Worm (Caenorhabditis elegans) whole organism, mixed stage, embryonic: ENCODE results near the gene R11G1.2.

ENCODE experiments used
- M03D4.4 ChIP-seq: sonication (generic microtip); optimal IDR thresholded peaks from 2 replicates; lab custom pipeline; 2017; ENCODE audit warnings: mild to moderate bottlenecking, missing genetic modification characterization, missing compliant biosample characterization
- bed-3 ChIP-seq: fragments of 200-800 bp; sonication (Bioruptor generic); optimal IDR thresholded peaks from 3 replicates; lab custom pipeline; 2018; ENCODE audit warnings: mild to moderate bottlenecking, missing genetic modification characterization, moderate library complexity, missing compliant biosample characterization
- blmp-1 ChIP-seq: fragments of 150-350 bp; optimal IDR thresholded peaks from 2 replicates; lab custom pipeline; 2014; ENCODE audit warnings: missing biosample characterization, missing genetic modification characterization
- ceh-39 ChIP-seq: fragments of 150-350 bp; optimal IDR thresholded peaks from 2 replicates; lab custom pipeline; 2014; ENCODE audit warnings: missing biosample characterization, missing genetic modification characterization
- ceh-83 ChIP-seq: fragments of 200-800 bp; sonication (Bioruptor generic); optimal IDR thresholded peaks from 2 replicates; lab custom pipeline; 2018; ENCODE audit warnings: mild to moderate bottlenecking, missing genetic modification characterization, missing compliant biosample characterization
- ces-1 ChIP-seq: fragments of 150-350 bp; optimal IDR thresholded peaks from 2 replicates; lab custom pipeline; 2014; ENCODE audit warnings: missing biosample characterization, missing genetic modification reagents, missing genetic modification characterization
- cnd-1 ChIP-seq: fragments of 200-800 bp; sonication (Bioruptor generic); optimal IDR thresholded peaks from 2 replicates; lab custom pipeline; 2018; ENCODE audit warnings: mild to moderate bottlenecking, missing genetic modification characterization, missing compliant biosample characterization
- drap-1 ChIP-seq: fragments of 200-800 bp; sonication (Bioruptor generic); optimal IDR thresholded peaks from 3 replicates; lab custom pipeline; 2018; ENCODE audit warnings: mild to moderate bottlenecking, missing genetic modification characterization, missing compliant biosample characterization
- elt-1 ChIP-seq: sonication (generic microtip); optimal IDR thresholded peaks from 2 replicates; lab custom pipeline; 2017; ENCODE audit warnings: missing genetic modification characterization, mild to moderate bottlenecking, missing compliant biosample characterization, antibody characterized with exemption, moderate library complexity, borderline replicate concordance; ENCODE audit not compliant: insufficient read depth
- elt-3 ChIP-seq: fragments of 150-350 bp; optimal IDR thresholded peaks from 2 replicates; lab custom pipeline; 2014; ENCODE audit warnings: missing biosample characterization, missing genetic modification characterization
- flh-1 ChIP-seq: fragments of 200-800 bp; sonication (Bioruptor generic); optimal IDR thresholded peaks from 2 replicates; lab custom pipeline; 2018; ENCODE audit warnings: mild to moderate bottlenecking, missing genetic modification characterization, moderate library complexity, missing compliant biosample characterization
- ham-2 ChIP-seq: fragments of 200-800 bp; sonication (Bioruptor generic); optimal IDR thresholded peaks from 2 replicates; lab custom pipeline; 2018; ENCODE audit warnings: mild to moderate bottlenecking, missing genetic modification characterization, missing compliant biosample characterization
- hlh-1 ChIP-seq: fragments of 150-350 bp; optimal IDR thresholded peaks from 2 replicates; lab custom pipeline; 2014; ENCODE audit warnings: missing biosample characterization, missing genetic modification reagents, missing genetic modification characterization
- lin-13 ChIP-seq: fragments of 150-350 bp; optimal IDR thresholded peaks from 2 replicates; lab custom pipeline; 2014; ENCODE audit warnings: missing biosample characterization, missing genetic modification characterization
- lin-32 ChIP-seq: fragments of 200-800 bp; sonication (Bioruptor generic); optimal IDR thresholded peaks from 2 replicates; lab custom pipeline; 2018; ENCODE audit warnings: mild to moderate bottlenecking, missing genetic modification characterization, missing compliant biosample characterization
- lsy-2 ChIP-seq: fragments of 150-350 bp; optimal IDR thresholded peaks from 2 replicates; lab custom pipeline; 2014; ENCODE audit warnings: missing biosample characterization, missing genetic modification characterization
- mab-5 ChIP-seq: fragments of 150-350 bp; optimal IDR thresholded peaks from 2 replicates; lab custom pipeline; 2014; ENCODE audit warnings: missing biosample characterization, missing genetic modification characterization
- mep-1 ChIP-seq: fragments of 150-350 bp; optimal IDR thresholded peaks from 2 replicates; lab custom pipeline; 2017; ENCODE audit warnings: missing biosample characterization, missing genetic modification reagents, missing genetic modification characterization, inconsistent platforms
- mls-2 ChIP-seq: sonication (generic microtip); optimal IDR thresholded peaks from 2 replicates; lab custom pipeline; 2016; ENCODE audit warnings: mild to moderate bottlenecking, missing genetic modification characterization, moderate library complexity, missing compliant biosample characterization
- nhr-12 ChIP-seq: fragments of 150-350 bp; optimal IDR thresholded peaks from 2 replicates; lab custom pipeline; 2014; ENCODE audit warnings: missing biosample characterization, missing genetic modification characterization
- nhr-2 ChIP-seq: fragments of 150-350 bp; optimal IDR thresholded peaks from 2 replicates; lab custom pipeline; 2014; ENCODE audit warnings: missing biosample characterization, missing genetic modification characterization
- nhr-237 ChIP-seq: fragments of 150-350 bp; optimal IDR thresholded peaks from 2 replicates; lab custom pipeline; 2014; ENCODE audit warnings: missing biosample characterization, missing genetic modification characterization
- nhr-76 ChIP-seq: sonication (generic microtip); optimal IDR thresholded peaks from 2 replicates; lab custom pipeline; 2017; ENCODE audit warnings: missing biosample characterization, missing genetic modification characterization
- pha-4 ChIP-seq: fragments of 150-350 bp; optimal IDR thresholded peaks from 2 replicates; lab custom pipeline; 2018; ENCODE audit warnings: missing biosample characterization, missing genetic modification reagents, missing genetic modification characterization
- sem-2 ChIP-seq: fragments of 200-800 bp; sonication (Bioruptor generic); optimal IDR thresholded peaks from 2 replicates; lab custom pipeline; 2018; ENCODE audit warnings: mild to moderate bottlenecking, missing genetic modification characterization, missing compliant biosample characterization
- sptf-1 ChIP-seq: sonication (generic microtip); optimal IDR thresholded peaks from 2 replicates; lab custom pipeline; 2017; ENCODE audit warnings: mild to moderate bottlenecking, missing genetic modification characterization, moderate library complexity, missing compliant biosample characterization
- unc-120 ChIP-seq: sonication (generic microtip); optimal IDR thresholded peaks from 2 replicates; lab custom pipeline; 2017; ENCODE audit warnings: missing genetic modification characterization, missing compliant biosample characterization; ENCODE audit not compliant: poor library complexity, severe bottlenecking
- unc-39 ChIP-seq: fragments of 150-350 bp; optimal IDR thresholded peaks from 2 replicates; lab custom pipeline; 2014; ENCODE audit warnings: missing biosample characterization, missing genetic modification characterization
- unc-62 ChIP-seq: fragments of 150-350 bp; optimal IDR thresholded peaks from 2 replicates; lab custom pipeline; 2014; ENCODE audit warnings: missing biosample characterization, missing genetic modification reagents, missing genetic modification characterization
- zip-8 ChIP-seq: fragments of 150-350 bp; optimal IDR thresholded peaks from 2 replicates; lab custom pipeline; 2014; ENCODE audit warnings: missing biosample characterization, missing genetic modification characterization
- ztf-11 ChIP-seq: fragments of 150-350 bp; optimal IDR thresholded peaks from 2 replicates; lab custom pipeline; 2014; ENCODE audit warnings: missing biosample characterization, missing genetic modification characterization

The R11G1.2 gene

DNA sequence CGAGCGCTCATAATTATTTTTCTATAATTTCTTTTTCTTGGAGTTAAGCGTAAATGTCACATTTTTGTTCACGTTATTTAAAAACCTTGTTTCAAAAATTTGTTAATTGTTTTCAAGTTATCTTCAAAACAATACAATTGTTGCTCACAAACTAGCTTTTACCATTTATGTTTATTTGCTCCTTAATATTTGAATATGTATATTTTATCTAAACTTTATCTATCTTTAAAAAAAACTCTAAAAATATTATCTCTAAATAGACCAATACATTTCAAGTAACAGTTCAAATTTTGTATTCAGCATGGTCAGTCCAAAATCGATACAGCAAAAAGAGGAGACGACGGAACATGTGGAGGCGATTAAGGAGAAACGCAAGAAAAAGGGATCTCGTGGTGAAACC, 5.6 kb downstream of the R11G1.2 start, which contains the start of gene R11G1.7:
Gene R11G1.7 (plus strand): TSS at position 301 of the 400 bp plus-strand sequence.
- TF ChIP-seq blmp-1 (tag; lab: Kevin White, UChicago) (no peak), flh-1 (no peak), ham-2 (GFP tag; lab: Kevin White, UChicago) (no peak), elt-3 (tag; lab: Kevin White, UChicago) (no peak), ztf-11 (tag; lab: Kevin White, UChicago) (no peak), M03D4.4 (tag; lab: Kevin White, UChicago) (no peak), cnd-1 (no peak), nhr-2 (tag; lab: Kevin White, UChicago) (no peak), nhr-12 (tag; lab: Kevin White, UChicago) (no peak), nhr-76 (tag; lab: Kevin White, UChicago) (no peak), nhr-237 (tag; lab: Kevin White, UChicago) (no peak), sptf-1 (no peak), ceh-83 (no peak)

DNA sequence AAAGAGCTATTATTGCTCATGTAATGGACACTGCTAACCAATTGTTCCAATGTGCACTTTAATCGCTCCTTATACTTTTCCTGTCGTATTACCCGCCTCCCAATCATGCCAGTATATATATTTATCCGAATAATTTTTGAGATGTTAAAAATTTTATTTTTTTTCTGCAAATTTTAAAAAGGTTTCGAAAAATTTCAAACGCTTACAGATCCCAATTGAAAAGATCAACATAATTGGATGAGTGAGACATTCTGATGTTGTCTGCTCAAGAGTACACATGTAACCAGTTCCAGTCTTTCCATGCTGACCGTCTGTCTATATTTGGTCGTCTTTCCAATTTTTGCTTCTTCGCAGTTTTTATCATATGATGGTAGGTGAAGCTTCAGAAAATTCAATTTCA, 8.8 kb downstream of the R11G1.2 start, which contains the start of gene R11G1.1:
Gene R11G1.1 (plus strand): TSS at position 301 of the 400 bp plus-strand sequence.
- TF ChIP-seq M03D4.4 (tag; lab: Kevin White, UChicago) (no peak), nhr-237 (tag; lab: Kevin White, UChicago) (no peak), cnd-1 (no peak), mls-2 (tag; lab: Kevin White, UChicago) (no peak), unc-62 (no peak), mab-5 (tag; lab: Kevin White, UChicago) (no peak), elt-1 (tag; lab: Kevin White, UChicago) (no peak), unc-39 (tag; lab: Kevin White, UChicago) (no peak), drap-1 (GFP tag; lab: Kevin White, UChicago) (no peak), ces-1 (GFP tag; lab: Kevin White, UChicago) (no peak)

DNA sequence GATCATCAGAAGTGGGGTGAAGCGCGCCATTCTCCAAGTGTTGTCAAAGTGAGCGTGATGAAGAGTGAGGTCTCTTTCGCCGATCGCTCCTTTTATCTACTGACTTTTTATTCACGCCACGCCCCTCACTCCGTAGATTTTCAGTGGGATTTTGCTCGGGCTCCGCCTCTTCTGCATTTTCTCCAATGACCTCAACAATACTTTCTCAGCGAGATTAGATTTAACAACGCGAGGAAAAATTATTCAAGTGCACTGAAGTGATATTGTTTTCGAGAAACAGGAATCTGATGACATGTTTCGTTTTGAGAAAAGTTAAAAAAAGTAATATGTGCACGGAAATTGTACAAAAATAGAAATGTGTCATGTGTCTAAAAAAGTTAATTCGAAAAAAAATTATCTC, 18.4 kb downstream of the R11G1.2 start, which contains the start of gene snet-1:
Gene snet-1 (minus strand): TSS at position 101 of the 400 bp plus-strand sequence.
- TF ChIP-seq ceh-83 (no peak), cnd-1 (no peak), elt-3 (tag; lab: Kevin White, UChicago) (no peak), lin-13 (tag; lab: Kevin White, UChicago) (no peak), ztf-11 (tag; lab: Kevin White, UChicago) (no peak), nhr-237 (tag; lab: Kevin White, UChicago) (no peak), zip-8 (tag; lab: Kevin White, UChicago) (no peak), bed-3 (GFP tag; lab: Kevin White, UChicago) (no peak), mab-5 (tag; lab: Kevin White, UChicago) (no peak), lsy-2 (tag; lab: Kevin White, UChicago) (no peak)
- TF ChIP-seq, all 35 proteins: peak for 0

DNA sequence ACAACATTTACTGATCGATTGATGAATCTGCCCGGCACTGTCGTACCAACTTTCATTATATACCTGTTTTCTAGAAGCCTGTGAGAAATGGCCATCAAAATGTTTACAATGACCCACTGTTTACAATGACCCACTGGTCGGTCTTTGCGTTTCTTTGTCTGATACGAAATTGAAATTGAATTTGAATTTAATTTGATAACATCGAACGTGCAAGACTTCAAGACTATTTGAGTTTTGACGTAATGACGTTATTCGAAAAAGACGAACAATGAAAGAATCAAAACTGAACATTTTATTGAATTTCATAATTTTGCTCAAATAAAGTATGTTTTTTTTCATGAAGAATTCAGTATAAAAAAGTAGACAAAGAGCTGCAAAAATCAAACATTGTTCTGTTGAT, 21.6 kb downstream of the R11G1.2 start, which contains the start of gene C02F12.5:
Gene C02F12.5 (minus strand): TSS at position 101 of the 400 bp plus-strand sequence.
- TF ChIP-seq mab-5 (tag; lab: Kevin White, UChicago), result no peak

DNA sequence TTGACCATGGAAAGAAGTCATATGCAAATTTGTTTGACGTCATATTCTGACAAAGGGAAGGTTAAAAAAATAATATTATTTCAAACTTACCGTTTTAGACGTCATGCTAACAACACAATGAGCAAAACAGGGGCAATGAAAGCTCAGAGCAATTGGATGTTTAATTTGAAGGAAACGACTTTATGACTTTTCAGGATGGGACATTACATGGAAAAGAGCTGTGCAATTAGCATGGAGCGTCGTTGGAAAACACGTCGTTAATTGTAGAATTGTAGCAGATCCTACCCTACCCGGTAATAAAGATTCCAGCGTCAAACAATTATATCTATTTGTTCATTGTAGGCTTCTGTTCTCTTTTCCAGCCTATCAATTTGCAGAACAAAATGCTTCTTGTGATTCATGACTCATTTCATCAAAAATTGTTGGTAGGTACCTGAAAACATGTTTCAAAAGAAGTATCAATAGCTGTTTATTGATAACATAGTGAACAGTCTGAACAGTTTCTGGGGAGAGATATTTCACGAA, 23.2 kb downstream of the R11G1.2 start, which contains the start of gene ceh-63:
Gene ceh-63 (minus strand): TSS at position 475 of the 525 bp plus-strand sequence.
- no peak for TF ChIP-seq drap-1 (GFP tag; lab: Kevin White, UChicago)
- TF ChIP-seq nhr-2 (tag; lab: Kevin White, UChicago), result no peak
- TF ChIP-seq ztf-11 (tag; lab: Kevin White, UChicago), result no peak
- TF ChIP-seq nhr-12 (tag; lab: Kevin White, UChicago), result no peak
- TF ChIP-seq pha-4, result no peak
- no peak for TF ChIP-seq mab-5 (tag; lab: Kevin White, UChicago)
- TF ChIP-seq flh-1, result no peak
- TF ChIP-seq nhr-237 (tag; lab: Kevin White, UChicago), result no peak
- TF ChIP-seq zip-8 (tag; lab: Kevin White, UChicago), result no peak
- no peak for TF ChIP-seq M03D4.4 (tag; lab: Kevin White, UChicago)
- no peak for TF ChIP-seq mls-2 (tag; lab: Kevin White, UChicago)
- TF ChIP-seq lin-13 (tag; lab: Kevin White, UChicago), result no peak
- TF ChIP-seq lsy-2 (tag; lab: Kevin White, UChicago), result no peak
- TF ChIP-seq ham-2 (GFP tag; lab: Kevin White, UChicago), result no peak

DNA sequence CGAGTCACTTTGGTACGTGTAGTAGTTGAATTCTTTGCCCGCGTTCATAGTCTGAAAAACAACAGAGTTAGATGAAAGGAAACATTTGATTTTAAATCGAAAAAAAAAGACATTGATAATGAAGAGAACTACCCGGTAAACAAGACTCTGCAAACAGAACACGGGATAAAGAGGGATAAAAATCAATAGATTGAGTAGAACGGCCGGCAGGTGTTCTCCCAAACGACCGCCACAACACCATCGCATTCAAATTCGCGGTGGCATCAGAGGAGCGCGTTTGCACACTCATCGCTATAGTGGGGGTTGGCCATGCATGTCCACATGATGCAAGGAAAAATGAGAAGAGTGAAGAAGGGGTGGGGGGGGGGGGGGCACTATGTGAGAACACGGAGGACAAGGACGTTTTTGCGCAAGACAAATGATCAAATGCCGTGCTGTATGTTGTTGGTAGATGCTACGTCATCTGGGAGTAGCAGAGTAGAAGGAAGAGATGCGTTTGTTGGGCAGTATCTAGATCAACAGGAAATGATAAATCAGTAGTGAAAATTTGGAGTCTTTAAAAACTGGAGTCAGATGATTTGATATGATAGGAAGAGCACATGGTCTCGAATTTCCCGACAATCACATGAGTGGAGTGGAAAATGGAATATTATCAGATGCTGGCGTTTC, 28.2 kb downstream of the R11G1.2 start, which contains the start of gene tag-52:
Gene tag-52 (minus strand): TSS at position 51 of the 669 bp plus-strand sequence.
- TF ChIP-seq ces-1 (GFP tag; lab: Kevin White, UChicago), result no peak
- peak; percentile 0 for TF ChIP-seq hlh-1 (tag; lab: Kevin White, UChicago)
- peak; percentile 73 for TF ChIP-seq lin-32 (GFP tag; lab: Kevin White, UChicago)
- TF ChIP-seq lin-13 (tag; lab: Kevin White, UChicago), result peak; percentile 38
- TF ChIP-seq ceh-39 (tag; lab: Kevin White, UChicago), result peak; percentile 34
- peak; percentile 10 for TF ChIP-seq mep-1 (tag; lab: Kevin White, UChicago)
- peak; percentile 26 for TF ChIP-seq drap-1 (GFP tag; lab: Kevin White, UChicago)
- peak; percentile 26 for TF ChIP-seq unc-62
- TF ChIP-seq ham-2 (GFP tag; lab: Kevin White, UChicago), result peak; percentile 53
- TF ChIP-seq unc-120 (tag; lab: Kevin White, UChicago), result no peak
- peak; percentile 59 for TF ChIP-seq M03D4.4 (tag; lab: Kevin White, UChicago)
- TF ChIP-seq mls-2 (tag; lab: Kevin White, UChicago), result peak; percentile 55
- no peak for TF ChIP-seq blmp-1 (tag; lab: Kevin White, UChicago)
- TF ChIP-seq bed-3 (GFP tag; lab: Kevin White, UChicago), result no peak
- peak; percentile 75 for TF ChIP-seq cnd-1
- TF ChIP-seq sem-2, result peak; percentile 23
- TF ChIP-seq sptf-1, result peak; percentile 56
